Worm (Caenorhabditis elegans) whole organism, midembryonic: Measurements from ENCODE around the gene ZK596.3.

Source experiments
- T22C8.4 ChIP-seq: fragments of 200-800 bp; sonication (Bioruptor generic); IDR thresholded peaks from 2 replicates; pipeline ENCODE4 v1.3.6; 2022; ENCODE audit warnings: missing genetic modification characterization, missing compliant biosample characterization
- flt-1 ChIP-seq: fragments of 200-800 bp; sonication (Bioruptor generic); IDR thresholded peaks from 2 replicates; pipeline ENCODE4 v1.3.6; 2022; ENCODE audit warnings: missing genetic modification characterization, missing compliant biosample characterization
- klf-2 ChIP-seq: fragments of 200-800 bp; sonication (Bioruptor generic); conservative IDR thresholded peaks from 2 replicates; pipeline ENCODE4 v1.3.6; 2022; ENCODE audit warnings: missing genetic modification reagents, missing genetic modification characterization, missing compliant biosample characterization
- med-1 ChIP-seq: sonication (generic microtip); optimal IDR thresholded peaks from 2 replicates; lab custom pipeline; 2017; ENCODE audit warnings: missing genetic modification characterization, mild to moderate bottlenecking, missing compliant biosample characterization, antibody characterized with exemption, missing genetic modification reagents; ENCODE audit not compliant: insufficient read depth
- ref-1 ChIP-seq: fragments of 200-800 bp; sonication (Bioruptor generic); conservative IDR thresholded peaks from 2 replicates; pipeline ENCODE4 v1.3.6; 2022; ENCODE audit warnings: missing genetic modification reagents, missing genetic modification characterization, missing compliant biosample characterization
- tab-1 ChIP-seq: fragments of 200-800 bp; sonication (Bioruptor generic); IDR thresholded peaks from 2 replicates; pipeline ENCODE4 v1.3.6; 2022; ENCODE audit warnings: missing genetic modification characterization, missing compliant biosample characterization
- ztf-23 ChIP-seq: fragments of 200-800 bp; sonication (Bioruptor generic); IDR thresholded peaks from 2 replicates; pipeline ENCODE4 v1.3.6; 2022; ENCODE audit warnings: missing genetic modification reagents, missing genetic modification characterization, missing compliant biosample characterization
- ztf-29 ChIP-seq: fragments of 200-800 bp; sonication (Bioruptor generic); IDR thresholded peaks from 2 replicates; pipeline ENCODE4 v1.3.6; 2022; ENCODE audit warnings: missing genetic modification reagents, missing genetic modification characterization, missing compliant biosample characterization

- TF ChIP-seq ztf-29 (GFP tag; lab: Robert Waterston, UW) = no peak
- TF ChIP-seq flt-1 (GFP tag; lab: Robert Waterston, UW) = no peak
- TF ChIP-seq klf-2 (GFP tag; lab: Robert Waterston, UW) = no peak
- no peak for TF ChIP-seq T22C8.4 (GFP tag; lab: Robert Waterston, UW)
- no peak for TF ChIP-seq ref-1 (GFP tag; lab: Robert Waterston, UW)
- TF ChIP-seq tab-1 (GFP tag; lab: Robert Waterston, UW) = no peak
- TF ChIP-seq med-1 (GFP tag; lab: Kevin White, UChicago) = no peak
- TF ChIP-seq ztf-23 (GFP tag; lab: Robert Waterston, UW) = no peak
Observed at ce11 chrIV:10935853-10936491, 31.8 kb upstream of the ZK596.3 start, which contains the start of gene lgg-2.
